Fruit fly (Drosophila melanogaster) whole organism, embryonic: ENCODE results near the gene CG43138.

Experiments used
- Ets65A ChIP-seq: fragments of 200-800 bp; sonication (Bioruptor generic); peaks from one replicate; lab custom pipeline; 2016; ENCODE audit warnings: missing biosample characterization, missing genetic modification characterization
- ac ChIP-seq: fragments of 200-800 bp; sonication (Bioruptor generic); optimal IDR thresholded peaks from 3 replicates; lab custom pipeline; 2017; ENCODE audit warnings: missing biosample characterization, mild to moderate bottlenecking, missing genetic modification characterization
- pzg ChIP-seq: fragments of 200-800 bp; sonication (Bioruptor generic); optimal IDR thresholded peaks from 3 replicates; lab custom pipeline; 2018; ENCODE audit warnings: missing biosample characterization, mild to moderate bottlenecking, missing genetic modification characterization, moderate library complexity
- sens ChIP-seq: fragments of 200-800 bp; sonication (Bioruptor generic); peaks from one replicate; lab custom pipeline; 2016; ENCODE audit warnings: missing biosample characterization, missing genetic modification characterization

CG43138 gene

DNA sequence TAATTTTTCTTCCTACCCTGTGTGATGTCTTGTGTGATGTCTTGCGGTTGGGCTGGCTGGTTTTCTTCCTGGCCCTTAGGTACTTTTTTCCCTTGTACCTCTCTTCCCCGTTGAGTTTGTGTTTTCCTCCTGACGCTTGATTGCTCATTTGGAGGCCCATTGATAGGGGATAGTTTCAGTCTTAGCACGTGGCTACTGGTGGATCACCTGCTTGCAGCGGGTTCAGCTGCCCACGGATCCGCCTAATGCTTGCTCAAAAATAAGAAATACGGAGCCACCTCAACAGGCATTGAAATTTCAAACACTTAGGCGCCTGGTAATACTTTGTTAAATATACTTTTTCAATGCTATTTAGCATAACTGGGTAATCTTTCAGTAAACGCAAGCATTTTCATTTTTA lies 45.9 kb downstream of the CG43138 start, which contains the start of gene CG11369:
Gene CG11369 (plus strand): TSS at position 301 of the 400 bp plus-strand sequence.
- peak; percentile 23 for TF ChIP-seq sens (GFP tag; lab: Kevin White, UChicago)
- TF ChIP-seq Ets65A: peak; percentile 11
- TF ChIP-seq pzg: no peak
- TF ChIP-seq ac (GFP tag; lab: Kevin White, UChicago): peak; percentile 39
